Fruit fly (Drosophila melanogaster): ENCODE data around the gene Best1.

DNA sequence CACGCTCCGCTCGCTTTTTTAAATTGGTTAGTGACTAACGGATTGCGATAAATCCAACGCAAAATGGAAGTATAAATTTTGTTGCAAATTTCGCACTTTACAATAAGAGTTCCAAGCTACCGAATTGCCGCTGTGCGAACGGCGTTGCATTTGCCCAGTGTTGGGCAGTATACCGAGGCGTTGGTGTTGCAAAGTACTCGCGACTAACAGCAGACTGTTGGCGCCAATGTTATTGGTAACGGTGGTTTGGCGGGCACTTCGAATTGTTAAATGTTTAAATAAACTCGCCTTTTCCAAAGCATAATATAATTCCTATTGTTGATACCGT, 36.0 kb downstream of the Best1 start:
- TF ChIP-seq N (GFP tag; optimal IDR thresholded peaks at IDR 0.05) (no peak), Abd-B (GFP tag; optimal IDR thresholded peaks at IDR 0.05) (no peak), Mio (GFP tag; optimal IDR thresholded peaks at IDR 0.05) (peak; percentile 9), Rel (GFP tag; optimal IDR thresholded peaks at IDR 0.05) (no peak), Rel (tag; optimal IDR thresholded peaks at IDR 0.05) (peak; percentile 19), psq (GFP tag; optimal IDR thresholded peaks at IDR 0.05) (peak; percentile 77)

Measured in whole organism, wandering third instar larva.